Fruit fly (Drosophila melanogaster) Kc167 (cell line): Measurements from ENCODE around the gene CG31019.

Experiments
- Myc ChIP-seq: fragments of >200 bp; optimal IDR thresholded peaks from 2 replicates; lab custom pipeline; 2017; ENCODE audit warnings: missing external identifiers
- Sin3A ChIP-seq: fragments of >200 bp; optimal IDR thresholded peaks from 2 replicates; lab custom pipeline; 2018; ENCODE audit warnings: missing external identifiers
- h ChIP-seq: fragments of >200 bp; optimal IDR thresholded peaks from 3 replicates; lab custom pipeline; 2018; ENCODE audit warnings: missing external identifiers
- insv ChIP-seq: fragments of >200 bp; optimal IDR thresholded peaks from 3 replicates; lab custom pipeline; 2018; ENCODE audit warnings: missing external identifiers
- psq ChIP-seq: fragments of >200 bp; optimal IDR thresholded peaks from 2 replicates; lab custom pipeline; 2017; ENCODE audit warnings: missing external identifiers
- ttk ChIP-seq: sonication (Bioruptor generic); optimal IDR thresholded peaks from 2 replicates; lab custom pipeline; 2017; ENCODE audit warnings: missing external identifiers

DNA sequence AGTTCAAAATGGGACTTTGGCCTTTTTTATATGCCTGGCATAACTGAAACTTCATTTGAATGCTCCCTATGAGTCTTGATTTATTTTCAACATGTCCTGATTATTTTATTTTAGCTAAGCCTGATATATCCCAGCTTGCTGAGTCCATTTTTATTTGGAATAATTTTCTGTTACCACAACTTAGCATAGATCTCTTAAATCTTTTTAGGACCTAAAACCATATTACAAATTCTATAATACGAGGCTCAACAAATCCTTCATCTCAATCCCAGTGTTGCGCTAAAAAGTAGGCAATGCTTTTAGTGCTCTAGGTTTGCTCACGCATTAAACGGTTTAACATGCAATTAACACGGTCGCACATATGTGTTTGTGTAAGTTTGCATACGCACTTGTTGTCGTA, 25.0 kb downstream of the CG31019 start, which contains the start of gene CG44954:
- TF ChIP-seq psq (lab: Kevin White, UChicago): no peak
- TF ChIP-seq h: no peak
- no peak for TF ChIP-seq Myc (lab: Kevin White, UChicago)
- no peak for TF ChIP-seq ttk (lab: Kevin White, UChicago)
- TF ChIP-seq insv (lab: Kevin White, UChicago): no peak
- TF ChIP-seq Sin3A (lab: Kevin White, UChicago): no peak
